Worm (Caenorhabditis elegans): ENCODE measurements around the gene F35E12.9.

- TF ChIP-seq ama-1 (optimal IDR thresholded peaks at IDR 0.05) (no peak), hmbx-1 (tag; optimal IDR thresholded peaks at IDR 0.05) (no peak), pes-1 (GFP tag; IDR thresholded peaks at IDR 0.05) (no peak), aly-1 (tag; optimal IDR thresholded peaks at IDR 0.05) (no peak), F13C5.2 (tag; optimal IDR thresholded peaks at IDR 0.05) (no peak), ets-7 (tag; optimal IDR thresholded peaks at IDR 0.05) (no peak), flt-1 (GFP tag; IDR thresholded peaks at IDR 0.05) (no peak), scrt-1 (GFP tag; IDR thresholded peaks at IDR 0.05) (no peak)
Measured at ce11 chrV:13775529-13775928, 30.6 kb upstream of the F35E12.9 start, which contains the start of gene F53C11.1.
